Worm (Caenorhabditis elegans) whole organism, L4 larva: ENCODE data around the gene R03G8.3.

ENCODE experiments used
- ama-1 ChIP-seq: fragments of 150-350 bp; optimal IDR thresholded peaks from 2 replicates; lab custom pipeline; 2014; ENCODE audit warnings: inconsistent platforms, mixed read lengths
- lin-1 ChIP-seq: fragments of 200-800 bp; sonication (Bioruptor generic); IDR thresholded peaks from 2 replicates; pipeline ENCODE4 v1.3.6; 2022; ENCODE audit warnings: missing genetic modification reagents, missing genetic modification characterization, missing compliant biosample characterization
- nhr-28 ChIP-seq: fragments of 150-350 bp; optimal IDR thresholded peaks from 2 replicates; lab custom pipeline; 2014; ENCODE audit warnings: missing biosample characterization, missing genetic modification characterization
- spr-3 ChIP-seq: fragments of 200-800 bp; sonication (Bioruptor generic); optimal IDR thresholded peaks from 2 replicates; lab custom pipeline; 2018; ENCODE audit warnings: mild to moderate bottlenecking, missing genetic modification characterization, missing compliant biosample characterization
- zag-1 ChIP-seq: fragments of 150-350 bp; optimal IDR thresholded peaks from 2 replicates; lab custom pipeline; 2014; ENCODE audit warnings: missing biosample characterization, missing genetic modification characterization

DNA sequence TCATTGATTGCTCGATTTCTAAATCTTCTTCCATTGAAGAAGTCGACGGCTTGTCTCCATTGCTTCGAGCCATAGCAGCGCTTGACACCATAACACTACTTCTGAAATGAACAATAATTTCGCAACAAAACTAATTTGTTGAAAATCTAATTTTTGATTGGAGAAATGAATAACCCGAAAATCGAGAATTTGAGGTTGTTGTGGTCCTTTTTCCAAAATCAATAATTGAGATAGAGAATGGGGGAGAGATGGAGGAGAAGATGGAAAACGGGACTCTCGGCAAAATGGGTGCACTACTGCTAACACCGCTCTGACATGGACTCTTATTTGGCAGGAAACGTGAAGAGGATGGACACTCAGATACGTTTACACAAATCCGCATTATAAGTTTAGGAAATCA, 31.4 kb downstream of the R03G8.3 start, which contains the start of gene snx-17:
- no peak for TF ChIP-seq lin-1 (GFP tag; lab: Robert Waterston, UW)
- no peak for TF ChIP-seq zag-1
- no peak for TF ChIP-seq nhr-28
- TF ChIP-seq ama-1 (lab: Kevin White, UChicago), result no peak
- no peak for TF ChIP-seq spr-3 (GFP tag; lab: Kevin White, UChicago)
